Fruit fly (Drosophila melanogaster): Measurements from ENCODE around the gene Bub3.

dm6 chr3R:29664183-29664829, 10.9 kb downstream of the Bub3 start, which contains the start of gene ppk21:
- TF ChIP-seq Crg-1 (GFP tag; optimal IDR thresholded peaks at IDR 0.05) (no peak), kay (GFP tag; ENCODE audit: borderline replicate concordance) (no peak), CG14711 (tag; optimal IDR thresholded peaks at IDR 0.05) (no peak), cnc (optimal IDR thresholded peaks at IDR 0.05) (no peak), bab1 (GFP tag; optimal IDR thresholded peaks at IDR 0.05) (no peak), Mnt (GFP tag; optimal IDR thresholded peaks at IDR 0.05) (no peak), ovo (GFP tag; optimal IDR thresholded peaks at IDR 0.05) (no peak), CG1620 (GFP tag; optimal IDR thresholded peaks at IDR 0.05) (no peak)
